Fruit fly (Drosophila melanogaster): ENCODE results near the gene CG12278.

CG12278 gene

DNA sequence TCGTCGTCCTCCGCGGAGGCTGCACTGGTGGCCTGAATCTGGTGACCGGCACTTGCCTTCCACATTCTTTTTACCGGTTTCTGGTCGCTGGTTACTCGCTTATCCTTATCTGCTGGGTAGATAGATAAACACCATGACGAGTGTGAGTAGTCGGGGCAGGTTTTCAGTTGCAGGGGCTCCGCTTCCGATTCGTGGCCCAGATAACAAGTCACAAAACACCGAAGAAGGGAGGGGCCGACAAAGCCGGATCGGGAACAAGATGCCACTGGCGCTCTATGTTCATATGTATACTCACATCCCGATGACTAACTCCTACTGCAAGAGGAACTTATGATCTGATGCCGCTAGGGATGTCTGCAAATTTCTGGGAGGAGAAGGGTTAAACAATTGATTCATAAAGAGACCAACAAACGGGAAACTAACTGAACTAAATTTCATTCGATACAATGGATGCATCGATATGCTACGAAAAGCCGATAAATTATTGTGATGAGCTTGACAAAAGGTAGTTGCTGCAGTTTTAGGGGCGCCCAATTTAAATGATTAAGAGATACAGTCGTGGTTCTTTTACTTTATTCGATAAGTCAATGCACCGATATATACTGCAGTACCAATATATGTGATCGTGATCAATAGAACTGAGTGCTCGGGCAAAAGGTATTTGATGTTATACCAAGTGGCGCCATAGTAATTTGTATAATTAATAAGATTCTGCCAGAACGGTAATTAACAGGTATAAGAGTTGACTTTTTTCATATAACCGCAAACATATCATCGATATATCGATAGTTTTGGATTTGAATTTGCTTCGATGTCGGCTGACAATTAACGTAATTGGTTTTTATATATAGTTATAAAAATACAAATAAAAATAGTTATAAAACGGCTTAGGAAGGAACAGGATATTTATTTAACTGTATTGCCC is 20.4 kb downstream of the CG12278 start, which contains the start of gene Cortactin:
TSS of gene Cortactin (minus strand) at position 472 of the 925 bp plus-strand sequence.
- TF ChIP-seq insv (GFP tag; optimal IDR thresholded peaks at IDR 0.05) = no peak
- TF ChIP-seq Scr (GFP tag; IDR thresholded peaks at IDR 0.05; ENCODE audit: partially characterized antibody) = peak; percentile 87
- TF ChIP-seq Poxn (GFP tag; IDR thresholded peaks at IDR 0.05) = no peak
- TF ChIP-seq vvl (GFP tag; IDR thresholded peaks at IDR 0.05) = peak; percentile 65; the same call in 1 of the 2 replicates
- TF ChIP-seq mirr (GFP tag; optimal IDR thresholded peaks at IDR 0.05) = peak; percentile 9
- peak; percentile 92 for TF ChIP-seq HLH4C (GFP tag; IDR thresholded peaks at IDR 0.05; ENCODE audit: partially characterized antibody)
- TF ChIP-seq Hr51 (GFP tag; optimal IDR thresholded peaks at IDR 0.05) = no peak
- no peak for TF ChIP-seq CG12299 (tag; optimal IDR thresholded peaks at IDR 0.05)
- TF ChIP-seq zf30C (GFP tag; optimal IDR thresholded peaks at IDR 0.05) = no peak
- peak; percentile 42; the same call in 1 of the 2 replicates for TF ChIP-seq Rfx (GFP tag; IDR thresholded peaks at IDR 0.05)
- TF ChIP-seq MTF-1 (GFP tag; optimal IDR thresholded peaks at IDR 0.05; ENCODE audit: borderline replicate concordance) = no peak
- no peak for TF ChIP-seq Nf-YA (GFP tag; IDR thresholded peaks at IDR 0.05)
- peak; percentile 94 for TF ChIP-seq Bgb (GFP tag; IDR thresholded peaks at IDR 0.05; ENCODE audit: partially characterized antibody)
- TF ChIP-seq unc-4 (GFP tag; IDR thresholded peaks at IDR 0.05; ENCODE audit: partially characterized antibody) = peak; percentile 87
- TF ChIP-seq CG30431 (GFP tag; optimal IDR thresholded peaks at IDR 0.05) = no peak
- TF ChIP-seq CG17912 (GFP tag; optimal IDR thresholded peaks at IDR 0.05) = peak; percentile 34
- peak in 1 of 2 experiments; percentile 85 for TF ChIP-seq Pdp1 (GFP tag; optimal IDR thresholded peaks at IDR 0.05)
- TF ChIP-seq CG11560 (tag; IDR thresholded peaks at IDR 0.05) = peak; percentile 100
- TF ChIP-seq phol (tag; optimal IDR thresholded peaks at IDR 0.05) = peak; percentile 32
- TF ChIP-seq vnd (GFP tag; IDR thresholded peaks at IDR 0.05; ENCODE audit: partially characterized antibody) = peak; percentile 82
- TF ChIP-seq inv (GFP tag; IDR thresholded peaks at IDR 0.05; ENCODE audit: partially characterized antibody) = peak; percentile 83
- peak; percentile 57 for TF ChIP-seq trem (tag; optimal IDR thresholded peaks at IDR 0.05)
- peak; percentile 86 for TF ChIP-seq CG7963 (GFP tag; IDR thresholded peaks at IDR 0.05; ENCODE audit: partially characterized antibody)
- peak; percentile 72 for TF ChIP-seq CG1603 (tag; optimal IDR thresholded peaks at IDR 0.05)
- TF ChIP-seq CG10959 (GFP tag; IDR thresholded peaks at IDR 0.05) = no peak; the same call in 1 of the 2 replicates
- peak; percentile 77 for TF ChIP-seq kni (GFP tag; optimal IDR thresholded peaks at IDR 0.05)
- TF ChIP-seq CG9437 (GFP tag; optimal IDR thresholded peaks at IDR 0.05) = peak; percentile 16
- peak; percentile 81 for TF ChIP-seq hbn (GFP tag; IDR thresholded peaks at IDR 0.05; ENCODE audit: partially characterized antibody)
- TF ChIP-seq CG32772 (GFP tag; IDR thresholded peaks at IDR 0.05) = no peak
- peak; percentile 30 for TF ChIP-seq YL-1 (GFP tag; optimal IDR thresholded peaks at IDR 0.05)
- no peak for TF ChIP-seq CG8290 (GFP tag; optimal IDR thresholded peaks at IDR 0.05)
- TF ChIP-seq CG8290 (tag; optimal IDR thresholded peaks at IDR 0.05) = peak; percentile 68 to 86
- TF ChIP-seq Hr3 (GFP tag; optimal IDR thresholded peaks at IDR 0.05) = peak; percentile 5
- peak; percentile 9 for TF ChIP-seq Lhr (GFP tag; optimal IDR thresholded peaks at IDR 0.05)
- no peak for TF ChIP-seq CG9876 (GFP tag; optimal IDR thresholded peaks at IDR 0.05)
- TF ChIP-seq Gug (GFP tag; IDR thresholded peaks at IDR 0.05) = peak; percentile 14; the same call in 1 of the 4 replicates
- TF ChIP-seq Sry-δ (GFP tag; optimal IDR thresholded peaks at IDR 0.05) = peak; percentile 84
- peak; percentile 96 for TF ChIP-seq Dll (GFP tag; IDR thresholded peaks at IDR 0.05; ENCODE audit: partially characterized antibody)
- peak in 1 of 2 experiments; percentile 37 for TF ChIP-seq tll (GFP tag; optimal IDR thresholded peaks at IDR 0.05)
- TF ChIP-seq CG2116 (GFP tag; optimal IDR thresholded peaks at IDR 0.05) = peak; percentile 69
- peak; percentile 98 for TF ChIP-seq Neu2 (GFP tag; optimal IDR thresholded peaks at IDR 0.05; ENCODE audit: borderline replicate concordance)
- TF ChIP-seq CkIIα-i1 (GFP tag; IDR thresholded peaks at IDR 0.05) = no peak
- TF ChIP-seq NC2α (GFP tag; optimal IDR thresholded peaks at IDR 0.05) = no peak
- TF ChIP-seq CG12942 (GFP tag; optimal IDR thresholded peaks at IDR 0.05) = no peak
- peak; percentile 19 for TF ChIP-seq CoRest (tag; optimal IDR thresholded peaks at IDR 0.05)
- TF ChIP-seq CG3847 (GFP tag; IDR thresholded peaks at IDR 0.05) = peak; percentile 25; the same call in 1 of the 2 replicates
- no peak for TF ChIP-seq toy (GFP tag; IDR thresholded peaks at IDR 0.05)
